Fruit fly (Drosophila melanogaster): ENCODE data around the gene CG6712.

- TF ChIP-seq EcR (GFP tag; optimal IDR thresholded peaks at IDR 0.05) (no peak), Dll (optimal IDR thresholded peaks at IDR 0.05) (no peak), CG8478 (optimal IDR thresholded peaks at IDR 0.05) (no peak), pan (optimal IDR thresholded peaks at IDR 0.05) (no peak), usp (GFP tag; optimal IDR thresholded peaks at IDR 0.05) (no peak), psq (optimal IDR thresholded peaks at IDR 0.05) (no peak)
Observed at dm6 chr2L:12079827-12080381, 16.4 kb downstream of the CG6712 start.

All from whole organism.